Worm (Caenorhabditis elegans): Measurements from ENCODE around the gene ZK180.8.

DNA sequence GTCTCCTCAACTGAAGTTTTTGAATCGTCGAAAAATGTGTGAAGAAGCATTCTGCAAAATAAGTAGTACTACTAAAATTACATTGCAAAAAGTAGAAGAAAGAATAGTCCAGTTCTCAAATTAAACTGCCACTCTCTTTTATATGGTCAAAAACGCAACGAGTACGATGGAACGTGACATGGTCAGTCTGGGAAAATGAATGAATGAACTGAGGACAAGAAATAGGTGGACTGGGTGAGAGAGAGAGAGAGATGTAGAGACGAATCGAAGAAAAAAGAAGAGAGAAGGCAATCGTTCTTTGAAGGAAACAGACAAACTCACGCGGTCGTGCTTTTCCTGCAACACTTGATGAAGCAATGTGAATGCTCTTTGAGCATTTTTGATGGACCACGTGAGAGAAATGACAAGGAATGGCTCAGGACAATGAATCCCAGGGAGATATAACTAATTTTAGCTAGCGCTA lies 34.5 kb downstream of the ZK180.8 start, which contains the start of gene M01H9.3:
- TF ChIP-seq ztf-29 (GFP tag; IDR thresholded peaks at IDR 0.05) (no peak), T22C8.4 (GFP tag; IDR thresholded peaks at IDR 0.05) (no peak), tab-1 (GFP tag; IDR thresholded peaks at IDR 0.05) (no peak), ztf-23 (GFP tag; IDR thresholded peaks at IDR 0.05) (no peak), med-1 (GFP tag; optimal IDR thresholded peaks at IDR 0.05; ENCODE audit: insufficient read depth) (no peak), klf-2 (GFP tag; conservative IDR thresholded peaks at IDR 0.05) (no peak), flt-1 (GFP tag; IDR thresholded peaks at IDR 0.05) (no peak), cog-1 (tag; optimal IDR thresholded peaks at IDR 0.05) (no peak)
